Worm (Caenorhabditis elegans) whole organism, young adult: ENCODE results near the gene srx-84.
A peak's percentile ranks its signal among the peaks of the same experiment; 100 is the strongest.

ENCODE experiments used
- B0019.2 ChIP-seq: fragments of 200-800 bp; sonication (Bioruptor generic); conservative IDR thresholded peaks from 2 replicates; pipeline ENCODE4 v1.3.6; 2022; ENCODE audit warnings: missing genetic modification reagents, missing genetic modification characterization, missing compliant biosample characterization
- C06A6.2 ChIP-seq: fragments of 200-800 bp; sonication (Bioruptor generic); conservative IDR thresholded peaks from 2 replicates; pipeline ENCODE4 v1.3.6; 2022; ENCODE audit warnings: missing genetic modification characterization, missing compliant biosample characterization
- T07F8.4 ChIP-seq: sonication (generic microtip); optimal IDR thresholded peaks from 2 replicates; lab custom pipeline; 2016; ENCODE audit warnings: mild to moderate bottlenecking, missing genetic modification characterization, moderate library complexity, missing compliant biosample characterization
- Y56A3A.18 ChIP-seq: fragments of 200-800 bp; sonication (Bioruptor generic); IDR thresholded peaks from 2 replicates; pipeline ENCODE4 v1.3.6; 2022; ENCODE audit warnings: missing genetic modification reagents, missing genetic modification characterization, missing compliant biosample characterization
- ama-1 ChIP-seq, 3 experiments: fragments of 150-350 bp in 1 of 3; sonication (generic microtip) in 2 of 3; optimal IDR thresholded peaks; 2 replicates each; lab custom pipeline; 2014 to 2018; ENCODE audit warnings: missing biosample characterization in 2 of 3, missing genetic modification characterization in 2 of 3, missing genetic modification reagents in 2 of 3
- aptf-2 ChIP-seq: fragments of 200-800 bp; sonication (Bioruptor generic); conservative IDR thresholded peaks from 2 replicates; pipeline ENCODE4 v1.3.6; 2022; ENCODE audit warnings: missing genetic modification reagents, missing genetic modification characterization, missing compliant biosample characterization
- aptf-3 ChIP-seq: fragments of 200-800 bp; sonication (Bioruptor generic); IDR thresholded peaks from 2 replicates; pipeline ENCODE4 v1.3.6; 2022; ENCODE audit warnings: missing genetic modification characterization, missing compliant biosample characterization
- athp-1 ChIP-seq: sonication (generic microtip); optimal IDR thresholded peaks from 2 replicates; lab custom pipeline; 2017; ENCODE audit warnings: mild to moderate bottlenecking, missing genetic modification characterization, missing compliant biosample characterization
- cebp-1 ChIP-seq, 2 experiments: fragments of 200-800 bp in 1 of 2; sonication (Bioruptor generic) in 1 of 2; sonication (generic microtip) in 1 of 2; IDR thresholded peaks in 1 of 2; optimal IDR thresholded peaks in 1 of 2; 2 replicates each; pipeline versions ENCODE4 v1.3.6 to Lab custom; 2017 to 2022; ENCODE audit warnings: missing compliant biosample characterization in 2 of 2, missing genetic modification characterization in 2 of 2, mild to moderate bottlenecking in 1 of 2, missing genetic modification reagents in 1 of 2, moderate library complexity in 1 of 2
- ceh-100 ChIP-seq: fragments of 200-800 bp; sonication (Bioruptor generic); IDR thresholded peaks from 2 replicates; pipeline ENCODE4 v1.3.6; 2022; ENCODE audit warnings: missing genetic modification reagents, missing genetic modification characterization, missing compliant biosample characterization
- ceh-40 ChIP-seq: fragments of 200-800 bp; sonication (Bioruptor generic); IDR thresholded peaks from 2 replicates; pipeline ENCODE4 v1.3.6; 2022; ENCODE audit warnings: missing genetic modification characterization, missing compliant biosample characterization
- ceh-58 ChIP-seq: fragments of 200-800 bp; sonication (Bioruptor generic); IDR thresholded peaks from 2 replicates; pipeline ENCODE4 v1.3.6; 2022; ENCODE audit warnings: missing genetic modification characterization, missing compliant biosample characterization
- dox-1 ChIP-seq: fragments of 200-800 bp; sonication (Bioruptor generic); IDR thresholded peaks from 2 replicates; pipeline ENCODE4 v1.3.6; 2022; ENCODE audit warnings: missing genetic modification reagents, missing genetic modification characterization, missing compliant biosample characterization
- dpl-1 ChIP-seq: fragments of 150-350 bp; optimal IDR thresholded peaks from 2 replicates; lab custom pipeline; 2014; ENCODE audit warnings: missing biosample characterization, missing genetic modification reagents, missing genetic modification characterization
- ekl-4 ChIP-seq: fragments of 200-800 bp; sonication (Bioruptor generic); IDR thresholded peaks from 2 replicates; pipeline ENCODE4 v1.3.6; 2022; ENCODE audit warnings: missing genetic modification reagents, missing genetic modification characterization, missing compliant biosample characterization
- ets-4 ChIP-seq: fragments of 200-800 bp; sonication (Bioruptor generic); optimal IDR thresholded peaks from 2 replicates; lab custom pipeline; 2018; ENCODE audit warnings: mild to moderate bottlenecking, missing genetic modification characterization, missing compliant biosample characterization
- hlh-26 ChIP-seq: fragments of 200-800 bp; sonication (Bioruptor generic); conservative IDR thresholded peaks from 2 replicates; pipeline ENCODE4 v1.3.6; 2022; ENCODE audit warnings: missing genetic modification reagents, missing genetic modification characterization, missing compliant biosample characterization
- hmg-1.2 ChIP-seq: fragments of 200-800 bp; sonication (Bioruptor generic); IDR thresholded peaks from 2 replicates; pipeline ENCODE4 v1.3.6; 2022; ENCODE audit warnings: missing genetic modification reagents, missing genetic modification characterization, missing compliant biosample characterization
- lag-1 ChIP-seq: fragments of 200-800 bp; sonication (Bioruptor generic); IDR thresholded peaks from 2 replicates; pipeline ENCODE4 v1.3.6; 2022; ENCODE audit warnings: missing genetic modification reagents, missing genetic modification characterization, missing compliant biosample characterization
- lin-26 ChIP-seq: fragments of 200-800 bp; sonication (Bioruptor generic); IDR thresholded peaks from 2 replicates; pipeline ENCODE4 v1.3.6; 2022; ENCODE audit warnings: missing genetic modification reagents, missing genetic modification characterization, missing compliant biosample characterization
- lin-35 ChIP-seq, 3 experiments: fragments of 150-350 bp in 2 of 3; sonication (generic microtip) in 1 of 3; optimal IDR thresholded peaks; 2 replicates each; lab custom pipeline; 2014 to 2018; ENCODE audit warnings: missing biosample characterization in 3 of 3, missing genetic modification characterization in 3 of 3, missing genetic modification reagents in 3 of 3
- lin-40 ChIP-seq: sonication (generic microtip); optimal IDR thresholded peaks from 2 replicates; lab custom pipeline; 2016; ENCODE audit warnings: missing genetic modification characterization, mild to moderate bottlenecking, missing compliant biosample characterization, missing genotype, missing genetic modification reagents
- lin-54 ChIP-seq: fragments of 200-800 bp; sonication (Bioruptor generic); optimal IDR thresholded peaks from 2 replicates; lab custom pipeline; 2018; ENCODE audit warnings: mild to moderate bottlenecking, missing genetic modification characterization, missing compliant biosample characterization
- lir-1 ChIP-seq: fragments of 200-800 bp; sonication (Bioruptor generic); conservative IDR thresholded peaks from 2 replicates; pipeline ENCODE4 v1.3.6; 2022; ENCODE audit warnings: missing genetic modification reagents, missing genetic modification characterization, missing compliant biosample characterization
- lsl-1 ChIP-seq: fragments of 200-800 bp; sonication (Bioruptor generic); optimal IDR thresholded peaks from 2 replicates; lab custom pipeline; 2018; ENCODE audit warnings: mild to moderate bottlenecking, missing genetic modification characterization, moderate library complexity, missing compliant biosample characterization
- madf-10 ChIP-seq: sonication (generic microtip); optimal IDR thresholded peaks from 2 replicates; lab custom pipeline; 2016; ENCODE audit warnings: mild to moderate bottlenecking, missing genetic modification characterization, missing compliant biosample characterization
- mxl-1 ChIP-seq: sonication (generic microtip); optimal IDR thresholded peaks from 2 replicates; lab custom pipeline; 2016; ENCODE audit warnings: missing genetic modification characterization, missing compliant biosample characterization
- nfya-1 ChIP-seq: sonication (generic microtip); optimal IDR thresholded peaks from 2 replicates; lab custom pipeline; 2017; ENCODE audit warnings: antibody characterized with exemption, missing compliant biosample characterization, missing genetic modification characterization, borderline replicate concordance; ENCODE audit not compliant: insufficient read depth
- nhr-80 ChIP-seq: sonication (generic microtip); optimal IDR thresholded peaks from 2 replicates; lab custom pipeline; 2016; ENCODE audit warnings: missing genetic modification characterization, missing compliant biosample characterization
- nhr-90 ChIP-seq: sonication (generic microtip); optimal IDR thresholded peaks from 2 replicates; lab custom pipeline; 2016; ENCODE audit warnings: missing genotype, mild to moderate bottlenecking, missing genetic modification characterization, missing compliant biosample characterization
- rcor-1 ChIP-seq: fragments of 200-800 bp; sonication (Bioruptor generic); IDR thresholded peaks from 2 replicates; pipeline ENCODE4 v1.3.6; 2022; ENCODE audit warnings: missing genetic modification reagents, missing genetic modification characterization, missing compliant biosample characterization
- sdz-38 ChIP-seq: sonication (generic microtip); optimal IDR thresholded peaks from 2 replicates; lab custom pipeline; 2016; ENCODE audit warnings: missing genotype, missing genetic modification characterization, missing compliant biosample characterization
- sea-2 ChIP-seq: fragments of 200-800 bp; sonication (Bioruptor generic); IDR thresholded peaks from 2 replicates; pipeline ENCODE4 v1.3.6; 2022; ENCODE audit warnings: missing genetic modification characterization, missing compliant biosample characterization
- snpc-1.1 ChIP-seq: sonication (generic microtip); optimal IDR thresholded peaks from 2 replicates; lab custom pipeline; 2017; ENCODE audit warnings: missing genetic modification characterization, mild to moderate bottlenecking, missing compliant biosample characterization, antibody characterized with exemption, moderate library complexity, missing genotype, missing genetic modification reagents; ENCODE audit not compliant: insufficient read depth
- snpc-3.4 ChIP-seq: sonication (generic microtip); optimal IDR thresholded peaks from 2 replicates; lab custom pipeline; 2017; ENCODE audit warnings: missing genetic modification characterization, mild to moderate bottlenecking, missing compliant biosample characterization, antibody characterized with exemption, moderate library complexity, missing genotype, missing genetic modification reagents
- snpc-4 ChIP-seq, 5 experiments: fragments of 150-350 bp in 1 of 5; sonication (generic microtip) in 4 of 5; optimal IDR thresholded peaks; 2 replicates each; lab custom pipeline; 2014 to 2018; ENCODE audit warnings: missing genetic modification characterization in 5 of 5, missing biosample characterization in 3 of 5, antibody characterized with exemption in 2 of 5, mild to moderate bottlenecking in 2 of 5, missing compliant biosample characterization in 2 of 5, missing genotype in 2 of 5, moderate library complexity in 2 of 5, missing genetic modification reagents in 1 of 5
- tlf-1 ChIP-seq: fragments of 200-800 bp; sonication (Bioruptor generic); optimal IDR thresholded peaks from 2 replicates; lab custom pipeline; 2018; ENCODE audit warnings: mild to moderate bottlenecking, missing genetic modification characterization, missing compliant biosample characterization
- xnd-1 ChIP-seq: sonication (generic microtip); optimal IDR thresholded peaks from 2 replicates; lab custom pipeline; 2016; ENCODE audit warnings: missing genotype, missing genetic modification reagents, missing genetic modification characterization, missing compliant biosample characterization
- zfh-2 ChIP-seq: fragments of 200-800 bp; sonication (Bioruptor generic); conservative IDR thresholded peaks from 2 replicates; pipeline ENCODE4 v1.3.6; 2022; ENCODE audit warnings: missing genetic modification reagents, missing genetic modification characterization, missing compliant biosample characterization
- ztf-26 ChIP-seq: sonication (generic microtip); optimal IDR thresholded peaks from 2 replicates; lab custom pipeline; 2017; ENCODE audit warnings: missing genetic modification characterization, missing compliant biosample characterization

Gene srx-84

DNA sequence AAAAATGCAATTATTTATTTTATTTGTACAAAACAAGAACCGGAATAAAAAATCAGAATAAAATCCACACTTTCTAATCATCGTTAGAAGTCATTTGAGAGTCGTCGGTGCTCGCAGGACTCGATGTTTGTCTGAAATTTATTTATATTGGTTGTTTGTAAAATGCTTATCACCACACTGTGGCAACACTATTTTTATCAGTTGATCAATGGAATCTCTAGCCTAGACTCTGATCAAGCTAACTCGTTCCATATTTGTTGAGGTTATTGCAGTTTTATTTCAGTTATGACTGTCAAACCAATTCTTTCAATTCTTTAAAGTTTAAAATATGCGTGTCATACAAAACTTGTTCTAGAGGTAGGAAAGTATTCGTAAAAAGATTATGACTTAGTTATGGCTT is 5.6 kb downstream of the srx-84 start, which contains the start of gene dhs-20:
Gene dhs-20, minus strand, starts transcription at position 80 of the 400 bp plus-strand sequence.
- TF ChIP-seq nhr-80 (peak; percentile 19), lin-26 (GFP tag; lab: Robert Waterston, UW) (no peak)

DNA sequence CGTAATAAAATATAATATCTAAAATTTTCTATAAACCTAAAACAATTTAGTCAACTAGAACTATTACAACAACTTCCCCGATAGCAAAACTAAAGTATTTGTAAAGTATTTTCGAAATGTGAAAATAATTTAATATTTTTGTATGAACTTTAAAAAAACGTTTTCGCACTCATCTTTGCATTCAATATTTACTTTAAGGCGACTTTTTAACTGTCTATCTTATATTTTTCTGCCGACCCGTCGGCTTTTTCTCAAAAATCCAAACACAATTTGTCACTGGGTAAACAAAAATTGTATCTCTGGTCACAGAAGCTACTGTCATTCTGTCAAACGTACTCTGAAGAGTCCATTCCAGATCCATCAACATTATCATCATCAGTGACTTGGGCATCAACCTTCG is 6.3 kb downstream of the srx-84 start:
- TF ChIP-seq sdz-38 (tag; lab: Kevin White, UChicago) (no peak), ekl-4 (no peak), lin-54 (no peak), ama-1 (optimal IDR thresholded peaks at IDR 0.05; lab: Kevin White, UChicago) (no peak), ama-1 (GFP tag; optimal IDR thresholded peaks at IDR 0.05; lab: Kevin White, UChicago) (no peak), nhr-90 (tag; lab: Kevin White, UChicago) (no peak), ets-4 (GFP tag; lab: Kevin White, UChicago) (no peak), mxl-1 (no peak), athp-1 (tag; lab: Kevin White, UChicago) (no peak), nfya-1 (no peak), snpc-1.1 (tag; lab: Kevin White, UChicago) (no peak), zfh-2 (GFP tag; lab: Robert Waterston, UW) (no peak), madf-10 (tag; lab: Kevin White, UChicago) (no peak)

DNA sequence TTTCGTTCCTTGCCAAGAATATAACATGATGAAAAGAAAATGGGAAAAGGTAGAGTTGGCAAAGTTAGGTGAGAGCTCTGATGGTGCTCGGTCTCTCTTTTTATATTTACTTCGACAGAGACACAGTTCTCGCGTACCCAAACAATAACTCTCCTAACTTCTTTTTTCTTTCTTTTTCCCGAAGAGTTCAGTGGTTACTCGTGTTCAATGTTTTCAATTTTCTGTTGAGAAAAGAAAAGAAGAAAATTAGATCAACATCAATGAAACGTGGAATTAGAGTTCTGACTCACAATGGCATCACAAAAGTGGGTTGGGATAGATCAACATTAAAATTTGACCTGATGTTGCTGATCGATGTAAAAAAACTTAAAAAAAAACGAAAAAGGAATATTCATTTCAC is 7.5 kb downstream of the srx-84 start, which contains the start of gene idpp-16:
Gene idpp-16, minus strand, starts transcription at position 101 of the 400 bp plus-strand sequence.
- TF ChIP-seq cebp-1 (GFP tag; IDR thresholded peaks at IDR 0.05; lab: Robert Waterston, UW): no peak
- TF ChIP-seq cebp-1 (tag; optimal IDR thresholded peaks at IDR 0.05; lab: Kevin White, UChicago): no peak
- TF ChIP-seq aptf-3 (GFP tag; lab: Robert Waterston, UW): no peak
- no peak for TF ChIP-seq dpl-1 (GFP tag; lab: Kevin White, UChicago)
- TF ChIP-seq ztf-26 (tag; lab: Kevin White, UChicago): no peak
- no peak for TF ChIP-seq B0019.2 (GFP tag; lab: Robert Waterston, UW)
- TF ChIP-seq xnd-1: no peak
- TF ChIP-seq nfya-1: no peak
- TF ChIP-seq lsl-1 (GFP tag; lab: Kevin White, UChicago): no peak
- no peak for TF ChIP-seq aptf-2 (GFP tag; lab: Robert Waterston, UW)
- no peak for TF ChIP-seq hlh-26 (GFP tag; lab: Robert Waterston, UW)

DNA sequence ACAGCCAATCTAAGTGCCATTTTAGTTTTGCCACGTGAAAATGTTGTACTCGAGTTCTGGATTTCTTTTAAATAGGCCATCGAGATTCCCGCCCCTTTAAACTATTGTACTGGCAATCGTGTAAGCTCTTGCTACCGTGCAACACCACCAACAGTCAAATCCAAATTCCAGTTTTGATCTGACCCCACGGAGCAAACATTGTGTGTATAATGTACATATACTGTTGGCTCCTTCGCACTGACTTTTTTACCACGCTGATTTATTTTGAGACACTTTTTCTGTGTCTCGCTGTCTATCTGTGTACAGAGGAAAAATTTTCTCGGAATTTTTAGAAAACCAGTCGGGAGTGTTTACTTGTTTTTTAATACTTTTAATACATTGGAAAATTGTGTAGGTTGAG is 11.1 kb downstream of the srx-84 start, which contains the start of gene piit-1:
Gene piit-1, minus strand, starts transcription at position 101 of the 400 bp plus-strand sequence.
- no peak for TF ChIP-seq sea-2

DNA sequence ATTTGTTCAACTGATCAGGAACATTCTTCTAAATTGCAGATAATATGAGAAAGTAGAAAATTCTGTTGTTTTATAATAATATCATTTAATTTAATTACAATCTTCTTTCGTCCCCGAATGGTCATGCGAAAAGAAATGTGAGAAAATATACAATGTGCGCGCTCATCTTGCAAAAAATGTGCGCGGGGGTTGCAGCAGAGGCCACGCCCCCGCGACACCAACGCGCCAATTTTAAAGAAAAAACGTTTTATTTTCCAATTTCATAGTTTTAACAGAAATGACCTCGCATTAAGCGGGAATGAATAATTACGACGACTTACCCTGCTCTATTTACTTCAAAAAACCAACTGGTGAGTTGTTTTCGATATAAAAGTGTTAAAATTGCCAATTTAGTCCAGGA is 11.6 kb downstream of the srx-84 start, which contains the start of gene sas-5:
Gene sas-5, plus strand, starts transcription at position 257 of the 400 bp plus-strand sequence.
- TF ChIP-seq dox-1 (GFP tag; lab: Robert Waterston, UW) (peak; percentile 87), lag-1 (GFP tag; lab: Robert Waterston, UW) (no peak), ceh-58 (GFP tag; lab: Robert Waterston, UW) (no peak), Y56A3A.18 (GFP tag; lab: Robert Waterston, UW) (peak; percentile 71; the same call in 1 of the 2 replicates), snpc-3.4 (tag; lab: Kevin White, UChicago) (peak; percentile 88), snpc-1.1 (tag; lab: Kevin White, UChicago) (peak; percentile 65), xnd-1 (peak; percentile 72), ceh-100 (GFP tag; lab: Robert Waterston, UW) (peak; percentile 82), C06A6.2 (GFP tag; lab: Robert Waterston, UW) (0 out of 2 replicates have a peak, but pooled peaks have one; percentile 51), rcor-1 (GFP tag; lab: Robert Waterston, UW) (peak; percentile 77), tlf-1 (GFP tag; lab: Kevin White, UChicago) (peak; percentile 70), zfh-2 (GFP tag; lab: Robert Waterston, UW) (no peak), hmg-1.2 (GFP tag; lab: Robert Waterston, UW) (peak; percentile 58), ceh-40 (GFP tag; lab: Robert Waterston, UW) (no peak), lin-40 (peak; percentile 51), snpc-4 (GFP tag; optimal IDR thresholded peaks at IDR 0.05; lab: Kevin White, UChicago) (no peak), snpc-4 (tag; optimal IDR thresholded peaks at IDR 0.05; lab: Kevin White, UChicago) (peak in 3 of 4 experiments; percentile 70 to 77 (median 76)), lir-1 (GFP tag; lab: Robert Waterston, UW) (no peak; the same call in 1 of the 2 replicates), T07F8.4 (tag; lab: Kevin White, UChicago) (peak; percentile 18), lin-35 (GFP tag; optimal IDR thresholded peaks at IDR 0.05; lab: Kevin White, UChicago) (peak; percentile 55 to 83 (median 71))
